Worm (Caenorhabditis elegans) whole organism, late embryonic: ENCODE data around the gene pod-2.

Experiments
- ceh-2 ChIP-seq: sonication (generic microtip); optimal IDR thresholded peaks from 2 replicates; lab custom pipeline; 2016; ENCODE audit warnings: missing genotype, missing genetic modification characterization, missing compliant biosample characterization
- hlh-30 ChIP-seq: sonication (generic microtip); optimal IDR thresholded peaks from 2 replicates; lab custom pipeline; 2017; ENCODE audit warnings: antibody characterized with exemption, missing genetic modification characterization, missing compliant biosample characterization; ENCODE audit not compliant: insufficient read depth
- mec-3 ChIP-seq: sonication (generic microtip); optimal IDR thresholded peaks from 2 replicates; lab custom pipeline; 2016; ENCODE audit warnings: borderline replicate concordance, missing genetic modification characterization, missing compliant biosample characterization
- syd-9 ChIP-seq: sonication (generic microtip); optimal IDR thresholded peaks from 2 replicates; lab custom pipeline; 2016; ENCODE audit warnings: mild to moderate bottlenecking, missing genetic modification characterization, moderate library complexity, missing compliant biosample characterization
- zip-5 ChIP-seq: sonication (generic microtip); optimal IDR thresholded peaks from 2 replicates; lab custom pipeline; 2016; ENCODE audit warnings: missing genetic modification characterization, missing compliant biosample characterization

ce11 chrII:1191853-1192252, 55.3 kb downstream of the pod-2 start:
- TF ChIP-seq zip-5 (tag; lab: Kevin White, UChicago) (no peak), syd-9 (tag; lab: Kevin White, UChicago) (no peak), ceh-2 (tag; lab: Kevin White, UChicago) (no peak), hlh-30 (no peak), mec-3 (no peak)
